Fruit fly (Drosophila melanogaster) whole organism, embryonic: ENCODE data around the gene CG31807.

Source experiments
- Awh ChIP-seq: fragments of 200-800 bp; sonication (Bioruptor generic); IDR thresholded peaks from 2 replicates; pipeline ENCODE4, ENCODE4 v1.3.6; 2022; ENCODE audit warnings: missing biosample characterization, missing genetic modification characterization
- CG12071 ChIP-seq: fragments of 200-800 bp; sonication (Bioruptor generic); optimal IDR thresholded peaks from 3 replicates; lab custom pipeline; 2018; ENCODE audit warnings: missing biosample characterization, mild to moderate bottlenecking, missing genetic modification characterization
- CG17829 ChIP-seq: fragments of 200-800 bp; optimal IDR thresholded peaks from 2 replicates; lab custom pipeline; 2019; ENCODE audit warnings: missing biosample characterization, mild to moderate bottlenecking, missing genetic modification characterization, moderate library complexity
- CG18262 ChIP-seq: fragments of 200-800 bp; optimal IDR thresholded peaks from 3 replicates; lab custom pipeline; 2019; ENCODE audit warnings: missing biosample characterization, mild to moderate bottlenecking, missing genetic modification characterization, moderate library complexity
- CG2129 ChIP-seq: fragments of 200-800 bp; sonication (Bioruptor generic); IDR thresholded peaks from 2 replicates; pipeline ENCODE4 v1.3.6; 2022; ENCODE audit warnings: missing biosample characterization, missing genetic modification characterization; ENCODE audit not compliant: partially characterized antibody
- CG3281 ChIP-seq: fragments of 200-800 bp; sonication (Bioruptor generic); optimal IDR thresholded peaks from 3 replicates; lab custom pipeline; 2017; ENCODE audit warnings: missing biosample characterization, mild to moderate bottlenecking, missing genetic modification characterization
- CG3407 ChIP-seq: fragments of 200-800 bp; sonication (Bioruptor generic); optimal IDR thresholded peaks from 2 replicates; lab custom pipeline; 2018; ENCODE audit warnings: missing biosample characterization, mild to moderate bottlenecking, missing genetic modification characterization
- CG42726 ChIP-seq: fragments of 200-800 bp; sonication (Bioruptor generic); IDR thresholded peaks from 2 replicates; pipeline ENCODE4 v1.3.6; 2022; ENCODE audit warnings: missing biosample characterization, missing genetic modification characterization; ENCODE audit not compliant: partially characterized antibody
- CG4360 ChIP-seq: fragments of 200-800 bp; sonication (Bioruptor generic); IDR thresholded peaks from 2 replicates; pipeline ENCODE4 v1.3.6; 2022; ENCODE audit warnings: missing biosample characterization, missing genetic modification characterization
- CG4404 ChIP-seq: fragments of 200-800 bp; sonication (Bioruptor generic); IDR thresholded peaks from 2 replicates; pipeline ENCODE4 v1.3.6; 2022; ENCODE audit warnings: missing biosample characterization, missing genetic modification characterization
- CG4854 ChIP-seq: fragments of 200-800 bp; sonication (Bioruptor generic); optimal IDR thresholded peaks from 2 replicates; lab custom pipeline; 2016; ENCODE audit warnings: missing biosample characterization, missing genetic modification characterization, inconsistent platforms
- CG7271 ChIP-seq: fragments of 200-800 bp; sonication (Bioruptor generic); optimal IDR thresholded peaks from 2 replicates; lab custom pipeline; 2018; ENCODE audit warnings: missing biosample characterization, mild to moderate bottlenecking, missing genetic modification characterization, moderate library complexity
- CG8281 ChIP-seq: fragments of 200-800 bp; sonication (Bioruptor generic); optimal IDR thresholded peaks from 2 replicates; lab custom pipeline; 2018; ENCODE audit warnings: missing biosample characterization, mild to moderate bottlenecking, missing genetic modification characterization, moderate library complexity
- CG9727 ChIP-seq: fragments of 200-800 bp; sonication (Bioruptor generic); optimal IDR thresholded peaks from 3 replicates; lab custom pipeline; 2017; ENCODE audit warnings: missing biosample characterization, mild to moderate bottlenecking, missing genetic modification characterization
- CHES-1-like ChIP-seq: fragments of 200-800 bp; sonication (Bioruptor generic); optimal IDR thresholded peaks from 2 replicates; lab custom pipeline; 2016; ENCODE audit warnings: missing biosample characterization, missing genetic modification characterization
- Camta ChIP-seq: fragments of 200-800 bp; sonication (Bioruptor generic); optimal IDR thresholded peaks from 2 replicates; lab custom pipeline; 2016; ENCODE audit warnings: missing biosample characterization, missing genetic modification characterization
- Dfd ChIP-seq, 2 experiments: fragments of >200 bp; optimal IDR thresholded peaks; 2 replicates each; lab custom pipeline; 2017; ENCODE audit warnings: missing biosample characterization in 2 of 2, missing genetic modification characterization in 2 of 2
- Dll ChIP-seq: fragments of 200-800 bp; sonication (Bioruptor generic); IDR thresholded peaks from 4 replicates; pipeline ENCODE4 v1.3.6; 2022; ENCODE audit warnings: missing biosample characterization, missing genetic modification characterization; ENCODE audit not compliant: partially characterized antibody
- Doc2 ChIP-seq: fragments of 200-800 bp; sonication (Bioruptor generic); IDR thresholded peaks from 2 replicates; pipeline ENCODE4 v1.3.6; 2022; ENCODE audit warnings: missing biosample characterization, missing genetic modification characterization
- Drgx ChIP-seq: fragments of 200-800 bp; sonication (Bioruptor generic); IDR thresholded peaks from 2 replicates; pipeline ENCODE4 v1.3.6; 2022; ENCODE audit warnings: missing biosample characterization, missing genetic modification characterization
- Hmr ChIP-seq: fragments of 200-800 bp; sonication (Bioruptor generic); optimal IDR thresholded peaks from 3 replicates; lab custom pipeline; 2017; ENCODE audit warnings: mild to moderate bottlenecking, missing biosample characterization, missing genetic modification reagents, missing genetic modification characterization
- Kr ChIP-seq: fragments of 200-800 bp; sonication (Bioruptor generic); optimal IDR thresholded peaks from 2 replicates; lab custom pipeline; 2017; ENCODE audit warnings: missing biosample characterization, mild to moderate bottlenecking, missing genetic modification characterization
- Lim3 ChIP-seq: fragments of 200-800 bp; sonication (Bioruptor generic); IDR thresholded peaks from 2 replicates; pipeline ENCODE4 v1.3.6; 2022; ENCODE audit warnings: missing biosample characterization, missing genetic modification characterization
- Med ChIP-seq: fragments of 200-800 bp; sonication (Bioruptor generic); peaks from one replicate; lab custom pipeline; 2016; ENCODE audit warnings: missing biosample characterization, missing genetic modification characterization, mild to moderate bottlenecking, inconsistent platforms, moderate library complexity
- Nf-YB ChIP-seq: fragments of 200-800 bp; sonication (Bioruptor generic); optimal IDR thresholded peaks from 3 replicates; lab custom pipeline; 2019; ENCODE audit warnings: missing biosample characterization, mild to moderate bottlenecking, missing genetic modification characterization, moderate library complexity
- Opbp ChIP-seq: fragments of 200-800 bp; sonication (Bioruptor generic); IDR thresholded peaks from 3 replicates; pipeline ENCODE4 v1.3.6; 2022; ENCODE audit warnings: missing biosample characterization, missing genetic modification characterization; ENCODE audit not compliant: partially characterized antibody
- Ssrp ChIP-seq: fragments of 200-800 bp; sonication (Bioruptor generic); optimal IDR thresholded peaks from 2 replicates; lab custom pipeline; 2018; ENCODE audit warnings: missing biosample characterization, mild to moderate bottlenecking, missing genetic modification characterization, moderate library complexity
- Vsx1 ChIP-seq: fragments of 200-800 bp; sonication (Bioruptor generic); optimal IDR thresholded peaks from 2 replicates; lab custom pipeline; 2017; ENCODE audit warnings: missing biosample characterization, mild to moderate bottlenecking, missing genetic modification characterization, missing genetic modification reagents
- YL-1 ChIP-seq: fragments of 200-800 bp; sonication (Bioruptor generic); optimal IDR thresholded peaks from 3 replicates; lab custom pipeline; 2017; ENCODE audit warnings: missing biosample characterization, mild to moderate bottlenecking, missing genetic modification characterization
- al ChIP-seq: fragments of 200-800 bp; sonication (Bioruptor generic); IDR thresholded peaks from 2 replicates; pipeline ENCODE4 v1.3.6; 2022; ENCODE audit warnings: missing biosample characterization, missing genetic modification characterization
- ap ChIP-seq: fragments of 200-800 bp; sonication (Bioruptor generic); IDR thresholded peaks from 2 replicates; pipeline ENCODE4 v1.3.6; 2022; ENCODE audit warnings: missing biosample characterization, missing genetic modification characterization
- bab2 ChIP-seq: fragments of 200-800 bp; sonication (Bioruptor generic); optimal IDR thresholded peaks from 2 replicates; lab custom pipeline; 2016; ENCODE audit warnings: missing biosample characterization, missing genetic modification characterization
- cad ChIP-seq: fragments of >200 bp; optimal IDR thresholded peaks from 2 replicates; lab custom pipeline; 2017; ENCODE audit warnings: missing biosample characterization, missing genetic modification characterization
- chn ChIP-seq: fragments of 200-800 bp; sonication (Bioruptor generic); optimal IDR thresholded peaks from 2 replicates; lab custom pipeline; 2016; ENCODE audit warnings: missing biosample characterization, missing genetic modification characterization
- crc ChIP-seq: fragments of 200-800 bp; sonication (Bioruptor generic); optimal IDR thresholded peaks from 2 replicates; lab custom pipeline; 2016; ENCODE audit warnings: missing biosample characterization, missing genetic modification characterization
- crol ChIP-seq: fragments of 200-800 bp; sonication (Bioruptor generic); IDR thresholded peaks from 2 replicates; pipeline ENCODE4 v1.3.6; 2022; ENCODE audit warnings: missing biosample characterization, missing genetic modification characterization
- da ChIP-seq: fragments of 200-800 bp; sonication (Bioruptor generic); optimal IDR thresholded peaks from 2 replicates; lab custom pipeline; 2016; ENCODE audit warnings: missing biosample characterization, missing genetic modification characterization
- danr ChIP-seq: fragments of 200-800 bp; sonication (Bioruptor generic); IDR thresholded peaks from 2 replicates; pipeline ENCODE4 v1.3.6; 2022; ENCODE audit warnings: missing biosample characterization, missing genetic modification characterization
- dmrt99B ChIP-seq: fragments of 200-800 bp; sonication (Bioruptor generic); optimal IDR thresholded peaks from 2 replicates; lab custom pipeline; 2018; ENCODE audit warnings: missing biosample characterization, mild to moderate bottlenecking, missing genetic modification characterization, moderate library complexity
- dpn ChIP-seq, 2 experiments: fragments of 200-800 bp; sonication (Bioruptor generic); optimal IDR thresholded peaks; 3 replicates each; lab custom pipeline; 2016; ENCODE audit warnings: missing biosample characterization in 2 of 2, missing genetic modification characterization in 2 of 2
- ewg ChIP-seq: fragments of 200-800 bp; sonication (Bioruptor generic); optimal IDR thresholded peaks from 3 replicates; lab custom pipeline; 2017; ENCODE audit warnings: mild to moderate bottlenecking, missing biosample characterization, missing genetic modification reagents, missing genetic modification characterization
- fd96Cb ChIP-seq: fragments of 200-800 bp; sonication (Bioruptor generic); optimal IDR thresholded peaks from 2 replicates; lab custom pipeline; 2018; ENCODE audit warnings: missing biosample characterization, mild to moderate bottlenecking, missing genetic modification characterization, moderate library complexity
- gsb-n ChIP-seq: fragments of 200-800 bp; sonication (Bioruptor generic); optimal IDR thresholded peaks from 3 replicates; lab custom pipeline; 2018; ENCODE audit warnings: missing biosample characterization, mild to moderate bottlenecking, missing genetic modification characterization
- jigr1 ChIP-seq: fragments of 200-800 bp; sonication (Bioruptor generic); IDR thresholded peaks from 3 replicates; pipeline ENCODE4 v1.3.6; 2022; ENCODE audit warnings: missing biosample characterization, missing genetic modification characterization
- klu ChIP-seq: fragments of 200-800 bp; sonication (Bioruptor generic); IDR thresholded peaks from 2 replicates; pipeline ENCODE4 v1.3.6; 2022; ENCODE audit warnings: missing biosample characterization, missing genetic modification characterization
- luna ChIP-seq: fragments of 200-800 bp; sonication (Bioruptor generic); optimal IDR thresholded peaks from 2 replicates; lab custom pipeline; 2016; ENCODE audit warnings: missing biosample characterization, missing genetic modification characterization
- salm ChIP-seq: fragments of 200-800 bp; sonication (Bioruptor generic); optimal IDR thresholded peaks from 2 replicates; lab custom pipeline; 2018; ENCODE audit warnings: missing biosample characterization, mild to moderate bottlenecking, missing genetic modification characterization
- schlank ChIP-seq: fragments of 200-800 bp; sonication (Bioruptor generic); optimal IDR thresholded peaks from 2 replicates; lab custom pipeline; 2018; ENCODE audit warnings: missing biosample characterization, mild to moderate bottlenecking, missing genetic modification characterization
- sens-2 ChIP-seq: fragments of 200-800 bp; sonication (Bioruptor generic); IDR thresholded peaks from 2 replicates; pipeline ENCODE4 v1.3.6; 2022; ENCODE audit warnings: missing biosample characterization, missing genetic modification characterization
- trem ChIP-seq: fragments of 200-800 bp; optimal IDR thresholded peaks from 3 replicates; lab custom pipeline; 2019; ENCODE audit warnings: missing biosample characterization, mild to moderate bottlenecking, missing genetic modification characterization, moderate library complexity
- tup ChIP-seq: fragments of 200-800 bp; sonication (Bioruptor generic); optimal IDR thresholded peaks from 2 replicates; lab custom pipeline; 2016; ENCODE audit warnings: missing biosample characterization, mild to moderate bottlenecking, missing genetic modification characterization, moderate library complexity
- vnd ChIP-seq: fragments of 200-800 bp; sonication (Bioruptor generic); IDR thresholded peaks from 3 replicates; pipeline ENCODE4 v1.3.6; 2022; ENCODE audit warnings: missing biosample characterization, missing genetic modification characterization; ENCODE audit not compliant: partially characterized antibody

The CG31807 gene

DNA sequence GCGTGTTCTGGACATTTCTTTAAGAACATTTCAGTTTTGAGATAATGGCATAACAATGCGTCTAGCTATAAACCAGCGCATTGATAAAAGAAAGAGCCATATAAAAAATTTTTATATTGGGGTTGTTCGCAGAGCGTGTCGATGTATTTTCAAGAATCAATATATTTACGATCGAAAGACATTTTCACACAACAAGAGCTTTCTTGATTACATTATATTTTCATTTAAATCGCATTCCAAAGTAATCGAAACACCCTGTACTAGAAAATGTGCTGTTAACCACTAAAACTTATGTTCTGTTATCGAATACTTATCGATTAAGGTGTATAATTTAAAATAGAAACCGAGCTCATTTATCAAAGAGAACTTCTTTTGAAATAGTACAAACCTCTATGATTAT is 19.9 kb upstream of the CG31807 start (continued):
- peak; percentile 34 for TF ChIP-seq Hmr (GFP tag; lab: Kevin White, UChicago)
- no peak for TF ChIP-seq da (GFP tag; lab: Kevin White, UChicago)
- TF ChIP-seq CG4360 (GFP tag; lab: Robert Waterston, UW): no peak
- TF ChIP-seq Lim3 (GFP tag; lab: Robert Waterston, UW): no peak
- no peak for TF ChIP-seq CG12071
- TF ChIP-seq CG3407: no peak
- no peak for TF ChIP-seq cad (GFP tag; lab: Kevin White, UChicago)
- TF ChIP-seq salm (tag; lab: Kevin White, UChicago): no peak
- TF ChIP-seq CG18262 (tag; lab: Kevin White, UChicago): no peak
- no peak for TF ChIP-seq CHES-1-like (GFP tag; lab: Kevin White, UChicago)
- TF ChIP-seq Drgx: no peak
- TF ChIP-seq CG8281 (tag; lab: Kevin White, UChicago): no peak
- TF ChIP-seq trem (tag; lab: Kevin White, UChicago): no peak
- peak; percentile 36 for TF ChIP-seq klu (GFP tag; lab: Robert Waterston, UW)
- no peak for TF ChIP-seq Vsx1 (GFP tag; lab: Kevin White, UChicago)
- no peak; the same call in 1 of the 2 replicates for TF ChIP-seq al (GFP tag; lab: Robert Waterston, UW)
- no peak for TF ChIP-seq Opbp (GFP tag; lab: Robert Waterston, UW)
- TF ChIP-seq Doc2: no peak
- TF ChIP-seq Camta: peak; percentile 53
- no peak for TF ChIP-seq sens-2
- TF ChIP-seq CG2129 (GFP tag; lab: Robert Waterston, UW): no peak
- TF ChIP-seq Med: peak; percentile 91
- TF ChIP-seq crc (GFP tag; lab: Kevin White, UChicago): peak; percentile 25
- no peak for TF ChIP-seq luna (GFP tag; lab: Kevin White, UChicago)
- no peak for TF ChIP-seq ap (GFP tag; lab: Robert Waterston, UW)
- peak; percentile 19 for TF ChIP-seq bab2
- no peak for TF ChIP-seq Awh (GFP tag; lab: Robert Waterston, UW)
- no peak for TF ChIP-seq CG7271 (tag; lab: Kevin White, UChicago)
- no peak for TF ChIP-seq gsb-n (tag; lab: Kevin White, UChicago)
- no peak for TF ChIP-seq CG17829
- no peak for TF ChIP-seq Nf-YB (GFP tag; lab: Kevin White, UChicago)
- TF ChIP-seq crol: no peak
- no peak for TF ChIP-seq CG3281 (GFP tag; lab: Kevin White, UChicago)
- no peak for TF ChIP-seq YL-1 (GFP tag; lab: Kevin White, UChicago)
- no peak for TF ChIP-seq ewg (GFP tag; lab: Kevin White, UChicago)
- TF ChIP-seq dpn (GFP tag; optimal IDR thresholded peaks at IDR 0.05; lab: Kevin White, UChicago): peak; percentile 48 to 54
- TF ChIP-seq danr (GFP tag; lab: Robert Waterston, UW): no peak
- peak; percentile 31 for TF ChIP-seq CG4854 (GFP tag; lab: Kevin White, UChicago)
- TF ChIP-seq CG9727 (GFP tag; lab: Kevin White, UChicago): no peak
- no peak for TF ChIP-seq dmrt99B (tag; lab: Kevin White, UChicago)
- TF ChIP-seq CG42726 (GFP tag; lab: Robert Waterston, UW): no peak
- no peak for TF ChIP-seq schlank (tag; lab: Kevin White, UChicago)
- no peak for TF ChIP-seq Dfd (GFP tag; optimal IDR thresholded peaks at IDR 0.05; lab: Kevin White, UChicago)
- no peak for TF ChIP-seq Dll
- TF ChIP-seq Kr (GFP tag; lab: Kevin White, UChicago): no peak
- TF ChIP-seq vnd (GFP tag; lab: Robert Waterston, UW): no peak
- no peak for TF ChIP-seq fd96Cb
- no peak for TF ChIP-seq CG4404 (GFP tag; lab: Robert Waterston, UW)
- no peak for TF ChIP-seq tup (GFP tag; lab: Kevin White, UChicago)
- TF ChIP-seq jigr1 (GFP tag; lab: Robert Waterston, UW): no peak
- TF ChIP-seq Ssrp (tag; lab: Kevin White, UChicago): peak; percentile 41
- TF ChIP-seq chn (GFP tag; lab: Kevin White, UChicago): peak; percentile 11
